Fruit fly (Drosophila melanogaster) whole organism, pupa: ENCODE data around the gene Cse1.

Experiments
- CG10348 ChIP-seq: fragments of 200-800 bp; sonication (Bioruptor generic); IDR thresholded peaks from 2 replicates; pipeline ENCODE4 v1.3.6; 2022; ENCODE audit warnings: missing biosample characterization, missing genetic modification characterization
- CG12605 ChIP-seq: fragments of 200-800 bp; sonication (Bioruptor generic); IDR thresholded peaks from 2 replicates; pipeline ENCODE4 v1.3.6; 2022; ENCODE audit warnings: missing biosample characterization, missing genetic modification characterization
- CG13204 ChIP-seq: fragments of 200-800 bp; sonication (Bioruptor generic); optimal IDR thresholded peaks from 2 replicates; lab custom pipeline; 2018; ENCODE audit warnings: missing biosample characterization, mild to moderate bottlenecking, missing genetic modification characterization, moderate library complexity
- CG14655 ChIP-seq: fragments of 200-800 bp; sonication (Bioruptor generic); optimal IDR thresholded peaks from 3 replicates; lab custom pipeline; 2017; ENCODE audit warnings: mild to moderate bottlenecking, missing biosample characterization, missing genetic modification reagents, missing genetic modification characterization
- CG15710 ChIP-seq: fragments of 200-800 bp; sonication (Bioruptor generic); optimal IDR thresholded peaks from 2 replicates; lab custom pipeline; 2018; ENCODE audit warnings: missing biosample characterization, mild to moderate bottlenecking, missing genetic modification characterization, moderate library complexity
- CG17806 ChIP-seq: fragments of 200-800 bp; sonication (Bioruptor generic); optimal IDR thresholded peaks from 2 replicates; lab custom pipeline; 2018; ENCODE audit warnings: missing biosample characterization, mild to moderate bottlenecking, missing genetic modification characterization, moderate library complexity
- CG32121 ChIP-seq: fragments of 200-800 bp; sonication (Bioruptor generic); IDR thresholded peaks from 2 replicates; pipeline ENCODE4 v1.3.6; 2022; ENCODE audit warnings: missing biosample characterization, missing genetic modification characterization
- CG34367 ChIP-seq: fragments of 200-800 bp; sonication (Bioruptor generic); optimal IDR thresholded peaks from 2 replicates; lab custom pipeline; 2018; ENCODE audit warnings: missing biosample characterization, mild to moderate bottlenecking, missing genetic modification characterization
- CG4496 ChIP-seq: fragments of 200-800 bp; sonication (Bioruptor generic); IDR thresholded peaks from 3 replicates; pipeline ENCODE4 v1.3.6; 2022; ENCODE audit warnings: missing biosample characterization, missing genetic modification characterization
- CG8159 ChIP-seq: fragments of 200-800 bp; sonication (Bioruptor generic); optimal IDR thresholded peaks from 3 replicates; lab custom pipeline; 2018; ENCODE audit warnings: missing biosample characterization, mild to moderate bottlenecking, missing genetic modification characterization, moderate library complexity
- CG8301 ChIP-seq: fragments of 200-800 bp; sonication (Bioruptor generic); optimal IDR thresholded peaks from 2 replicates; lab custom pipeline; 2018; ENCODE audit warnings: missing biosample characterization, mild to moderate bottlenecking, missing genetic modification characterization
- CG9948 ChIP-seq: fragments of 200-800 bp; sonication (Bioruptor generic); optimal IDR thresholded peaks from 2 replicates; lab custom pipeline; 2018; ENCODE audit warnings: missing biosample characterization, mild to moderate bottlenecking, missing genetic modification characterization, moderate library complexity
- D1 ChIP-seq: fragments of 200-800 bp; sonication (Bioruptor generic); optimal IDR thresholded peaks from 2 replicates; lab custom pipeline; 2018; ENCODE audit warnings: missing biosample characterization, mild to moderate bottlenecking, missing genetic modification characterization, moderate library complexity
- EcR ChIP-seq: fragments of 200-800 bp; sonication (Bioruptor generic); optimal IDR thresholded peaks from 3 replicates; lab custom pipeline; 2019; ENCODE audit warnings: missing biosample characterization, missing genetic modification characterization, mild to moderate bottlenecking, moderate library complexity, missing genetic modification reagents
- Ets98B ChIP-seq: fragments of 200-800 bp; sonication (Bioruptor generic); IDR thresholded peaks from 2 replicates; pipeline ENCODE4 v1.3.6; 2022; ENCODE audit warnings: missing biosample characterization, missing genetic modification characterization
- Pif1A ChIP-seq: fragments of 200-800 bp; sonication (Bioruptor generic); optimal IDR thresholded peaks from 3 replicates; lab custom pipeline; 2016; ENCODE audit warnings: missing biosample characterization, missing genetic modification characterization
- Pif1B ChIP-seq: fragments of 200-800 bp; sonication (Bioruptor generic); optimal IDR thresholded peaks from 3 replicates; lab custom pipeline; 2016; ENCODE audit warnings: missing biosample characterization, missing genetic modification characterization
- Snoo ChIP-seq: fragments of 200-800 bp; sonication (Bioruptor generic); optimal IDR thresholded peaks from 3 replicates; lab custom pipeline; 2017; ENCODE audit warnings: missing biosample characterization, mild to moderate bottlenecking, missing genetic modification characterization, inconsistent platforms
- fd96Ca ChIP-seq: fragments of 200-800 bp; sonication (Bioruptor generic); IDR thresholded peaks from 3 replicates; pipeline ENCODE4 v1.3.6; 2022; ENCODE audit warnings: missing biosample characterization, missing genetic modification characterization
- gl ChIP-seq: fragments of 200-800 bp; sonication (Bioruptor generic); optimal IDR thresholded peaks from 2 replicates; lab custom pipeline; 2018; ENCODE audit warnings: missing biosample characterization, mild to moderate bottlenecking, missing genetic modification characterization
- rn ChIP-seq: fragments of 200-800 bp; sonication (Bioruptor generic); IDR thresholded peaks from 2 replicates; pipeline ENCODE4 v1.3.6; 2022; ENCODE audit warnings: missing biosample characterization, missing genetic modification characterization

The Cse1 gene

dm6 chr2L:16837672-16838071, 12.7 kb upstream of the Cse1 start, which contains the start of the genes SclA and SclB:
TSS of gene SclA (plus strand) at chr2L:16837972.
TSS of gene SclB (plus strand) at chr2L:16837972.
- TF ChIP-seq D1 (tag; lab: Kevin White, UChicago) (no peak), CG32121 (GFP tag; lab: Robert Waterston, UW) (no peak), CG13204 (GFP tag; lab: Kevin White, UChicago) (no peak), Ets98B (GFP tag; lab: Robert Waterston, UW) (no peak), Pif1B (no peak), CG8159 (tag; lab: Kevin White, UChicago) (no peak), fd96Ca (GFP tag; lab: Robert Waterston, UW) (no peak), gl (tag; lab: Kevin White, UChicago) (no peak), CG9948 (tag; lab: Kevin White, UChicago) (no peak), CG4496 (GFP tag; lab: Robert Waterston, UW) (no peak), Pif1A (no peak)

dm6 chr2L:16837158-16837557, 12.2 kb upstream of the Cse1 start, which contains the start of gene Nepl9:
TSS of gene Nepl9 (minus strand) at chr2L:16837258.
- TF ChIP-seq Ets98B (GFP tag; lab: Robert Waterston, UW): no peak
- no peak for TF ChIP-seq CG13204 (GFP tag; lab: Kevin White, UChicago)
- no peak for TF ChIP-seq fd96Ca (GFP tag; lab: Robert Waterston, UW)
- TF ChIP-seq CG9948 (tag; lab: Kevin White, UChicago): no peak
- no peak for TF ChIP-seq gl (tag; lab: Kevin White, UChicago)

dm6 chr2L:16834402-16834801, 9.4 kb upstream of the Cse1 start, which contains the start of gene CG13282:
TSS of gene CG13282 (minus strand) at chr2L:16834502.
- TF ChIP-seq CG10348 (GFP tag; lab: Robert Waterston, UW) (no peak), CG4496 (GFP tag; lab: Robert Waterston, UW) (no peak), CG9948 (tag; lab: Kevin White, UChicago) (no peak), CG13204 (GFP tag; lab: Kevin White, UChicago) (no peak), CG15710 (tag; lab: Kevin White, UChicago) (no peak), Snoo (tag; lab: Kevin White, UChicago) (no peak)
- TF ChIP-seq, all 21 proteins: peak for 0

- no peak for TF ChIP-seq CG8301 (tag; lab: Kevin White, UChicago)
- no peak for TF ChIP-seq CG4496 (GFP tag; lab: Robert Waterston, UW)
- TF ChIP-seq CG34367: no peak
- TF ChIP-seq CG9948 (tag; lab: Kevin White, UChicago): no peak
Measured at dm6 chr2L:16826872-16827506, 2.0 kb upstream of the Cse1 start, which contains the start of gene AspRS-m. TSS of gene AspRS-m (plus strand) at chr2L:16827078.

- TF ChIP-seq gl (tag; lab: Kevin White, UChicago): no peak
- TF ChIP-seq CG32121 (GFP tag; lab: Robert Waterston, UW): no peak
- no peak for TF ChIP-seq D1 (tag; lab: Kevin White, UChicago)
- no peak for TF ChIP-seq EcR (GFP tag; lab: Kevin White, UChicago)
- no peak for TF ChIP-seq CG15710 (tag; lab: Kevin White, UChicago)
- TF ChIP-seq CG9948 (tag; lab: Kevin White, UChicago): no peak
- TF ChIP-seq CG34367: no peak
- no peak for TF ChIP-seq CG12605
- TF ChIP-seq CG8301 (tag; lab: Kevin White, UChicago): no peak
- no peak for TF ChIP-seq CG8159 (tag; lab: Kevin White, UChicago)
- TF ChIP-seq CG17806 (tag; lab: Kevin White, UChicago): no peak
- TF ChIP-seq Pif1A: no peak
- TF ChIP-seq Ets98B (GFP tag; lab: Robert Waterston, UW): no peak
- no peak for TF ChIP-seq Pif1B
- TF ChIP-seq rn (GFP tag; lab: Robert Waterston, UW): no peak
- no peak for TF ChIP-seq CG14655 (GFP tag; lab: Kevin White, UChicago)
- TF ChIP-seq CG13204 (GFP tag; lab: Kevin White, UChicago): no peak
- TF ChIP-seq Snoo (tag; lab: Kevin White, UChicago): no peak
- no peak for TF ChIP-seq fd96Ca (GFP tag; lab: Robert Waterston, UW)
- TF ChIP-seq CG10348 (GFP tag; lab: Robert Waterston, UW): no peak
Measured at dm6 chr2L:16820993-16821392, 4.0 kb downstream of the Cse1 start, which contains the start of gene CG13280. TSS of gene CG13280 (minus strand) at chr2L:16821093.

dm6 chr2L:16819714-16820113, 5.3 kb downstream of the Cse1 start:
- TF ChIP-seq fd96Ca (GFP tag; lab: Robert Waterston, UW) (no peak), CG32121 (GFP tag; lab: Robert Waterston, UW) (no peak), EcR (GFP tag; lab: Kevin White, UChicago) (no peak), CG4496 (GFP tag; lab: Robert Waterston, UW) (no peak), Pif1A (no peak), CG10348 (GFP tag; lab: Robert Waterston, UW) (no peak)
